Fruit fly (Drosophila melanogaster): ENCODE measurements around the gene CG10301.
A peak's percentile ranks its signal among the peaks of the same experiment; 100 is the strongest.

Gene CG10301

dm6 chr3R:23737676-23738574, 28.0 kb downstream of the CG10301 start:
- TF ChIP-seq noc (tag; optimal IDR thresholded peaks at IDR 0.05), result no peak

dm6 chr3R:23740968-23741367, 31.0 kb downstream of the CG10301 start:
- no peak for TF ChIP-seq noc (tag; optimal IDR thresholded peaks at IDR 0.05)

dm6 chr3R:23747446-23747845, 37.5 kb downstream of the CG10301 start:
- no peak for TF ChIP-seq noc (tag; optimal IDR thresholded peaks at IDR 0.05)

- peak; percentile 64 for TF ChIP-seq noc (tag; optimal IDR thresholded peaks at IDR 0.05)
Observed at dm6 chr3R:23752728-23753127, 42.8 kb downstream of the CG10301 start, which contains the start of the genes RanBP3 and Rpt5. Gene RanBP3 (minus strand): TSS chr3R:23752834. Gene Rpt5 (plus strand): TSS chr3R:23752876.

- peak; percentile 99 for TF ChIP-seq noc (tag; optimal IDR thresholded peaks at IDR 0.05)
Observed at dm6 chr3R:23757912-23758607, 48.1 kb downstream of the CG10301 start, which contains the start of the genes PTPMT1 and Hrd3. Gene PTPMT1 (plus strand): TSS chr3R:23758339. Gene Hrd3 (minus strand): TSS chr3R:23758557.

dm6 chr3R:23760219-23761018, 50.5 kb downstream of the CG10301 start, which contains the start of gene SdhD:
Gene SdhD (minus strand): TSS chr3R:23760600.
- TF ChIP-seq noc (tag; optimal IDR thresholded peaks at IDR 0.05), result peak; percentile 7

All from whole organism, larva.